Fruit fly (Drosophila melanogaster) whole organism, embryonic: ENCODE results near the gene Grip84.

ENCODE experiments used
- Atf6 ChIP-seq: fragments of 200-800 bp; sonication (Bioruptor generic); IDR thresholded peaks from 2 replicates; pipeline ENCODE4 v1.3.6; 2022; ENCODE audit warnings: missing biosample characterization, missing genetic modification characterization
- B-H2 ChIP-seq: fragments of 200-800 bp; sonication (Bioruptor generic); optimal IDR thresholded peaks from 2 replicates; lab custom pipeline; 2018; ENCODE audit warnings: missing biosample characterization, mild to moderate bottlenecking, missing genetic modification characterization
- CG11247 ChIP-seq: fragments of 200-800 bp; sonication (Bioruptor generic); IDR thresholded peaks from 2 replicates; pipeline ENCODE4 v1.3.6; 2022; ENCODE audit warnings: missing biosample characterization, missing genetic modification characterization
- CG15514 ChIP-seq: fragments of 200-800 bp; sonication (Bioruptor generic); optimal IDR thresholded peaks from 3 replicates; lab custom pipeline; 2017; ENCODE audit warnings: missing biosample characterization, missing genetic modification characterization, mild to moderate bottlenecking, moderate library complexity, missing genetic modification reagents
- CG15601 ChIP-seq: fragments of 200-800 bp; sonication (Bioruptor generic); optimal IDR thresholded peaks from 3 replicates; lab custom pipeline; 2019; ENCODE audit warnings: missing biosample characterization, mild to moderate bottlenecking, missing genetic modification characterization, moderate library complexity
- CG17385 ChIP-seq: fragments of 200-800 bp; sonication (Bioruptor generic); optimal IDR thresholded peaks from 3 replicates; lab custom pipeline; 2018; ENCODE audit warnings: missing biosample characterization, mild to moderate bottlenecking, missing genetic modification characterization
- CG18011 ChIP-seq: fragments of 200-800 bp; sonication (Bioruptor generic); optimal IDR thresholded peaks from 2 replicates; lab custom pipeline; 2017; ENCODE audit warnings: missing biosample characterization, missing genetic modification characterization, mild to moderate bottlenecking, moderate library complexity, missing genotype
- CG18599 ChIP-seq: fragments of 200-800 bp; sonication (Bioruptor generic); optimal IDR thresholded peaks from 3 replicates; lab custom pipeline; 2017; ENCODE audit warnings: missing biosample characterization, missing genetic modification characterization, mild to moderate bottlenecking, moderate library complexity, missing genetic modification reagents
- CG2678 ChIP-seq: fragments of 200-800 bp; sonication (Bioruptor generic); optimal IDR thresholded peaks from 3 replicates; lab custom pipeline; 2019; ENCODE audit warnings: missing biosample characterization, mild to moderate bottlenecking, missing genetic modification characterization, moderate library complexity
- CG6175 ChIP-seq: fragments of 200-800 bp; sonication (Bioruptor generic); IDR thresholded peaks from 3 replicates; pipeline ENCODE4 v1.3.6; 2022; ENCODE audit warnings: missing biosample characterization, missing genetic modification characterization
- CG6254 ChIP-seq: fragments of 200-800 bp; sonication (Bioruptor generic); optimal IDR thresholded peaks from 3 replicates; lab custom pipeline; 2017; ENCODE audit warnings: mild to moderate bottlenecking, missing biosample characterization, missing genetic modification reagents, missing genetic modification characterization
- CG6272 ChIP-seq: fragments of 200-800 bp; sonication (Bioruptor generic); IDR thresholded peaks from 2 replicates; pipeline ENCODE4 v1.3.6; 2022; ENCODE audit warnings: missing biosample characterization, missing genetic modification characterization
- CG6689 ChIP-seq: fragments of 200-800 bp; sonication (Bioruptor generic); IDR thresholded peaks from 2 replicates; pipeline ENCODE4 v1.3.6; 2022; ENCODE audit warnings: missing biosample characterization, missing genetic modification characterization
- CG8281 ChIP-seq: fragments of 200-800 bp; sonication (Bioruptor generic); optimal IDR thresholded peaks from 2 replicates; lab custom pipeline; 2018; ENCODE audit warnings: missing biosample characterization, mild to moderate bottlenecking, missing genetic modification characterization, moderate library complexity
- Camta ChIP-seq: fragments of 200-800 bp; sonication (Bioruptor generic); optimal IDR thresholded peaks from 2 replicates; lab custom pipeline; 2016; ENCODE audit warnings: missing biosample characterization, missing genetic modification characterization
- CkIIα-i1 ChIP-seq: fragments of 200-800 bp; sonication (Bioruptor generic); IDR thresholded peaks from 2 replicates; pipeline ENCODE4 v1.3.6; 2022; ENCODE audit warnings: missing biosample characterization, missing genetic modification characterization
- Deaf1 ChIP-seq: fragments of 200-800 bp; optimal IDR thresholded peaks from 3 replicates; lab custom pipeline; 2019; ENCODE audit warnings: missing biosample characterization, mild to moderate bottlenecking, missing genetic modification characterization, moderate library complexity
- Doc3 ChIP-seq: fragments of 200-800 bp; sonication (Bioruptor generic); IDR thresholded peaks from 3 replicates; pipeline ENCODE4 v1.3.6; 2022; ENCODE audit warnings: missing biosample characterization, missing genetic modification characterization; ENCODE audit not compliant: partially characterized antibody
- Eip74EF ChIP-seq, 2 experiments: fragments of 200-800 bp in 1 of 2; fragments of >200 bp in 1 of 2; sonication (Bioruptor generic) in 1 of 2; optimal IDR thresholded peaks; 2 replicates each; lab custom pipeline; 2017 to 2019; ENCODE audit warnings: missing biosample characterization in 2 of 2, missing genetic modification characterization in 2 of 2, mild to moderate bottlenecking in 1 of 2, moderate library complexity in 1 of 2
- HLH54F ChIP-seq: fragments of 200-800 bp; sonication (Bioruptor generic); optimal IDR thresholded peaks from 3 replicates; lab custom pipeline; 2016; ENCODE audit warnings: missing biosample characterization, missing genetic modification characterization
- HLHmδ ChIP-seq: fragments of 200-800 bp; sonication (Bioruptor generic); optimal IDR thresholded peaks from 2 replicates; lab custom pipeline; 2018; ENCODE audit warnings: missing biosample characterization, mild to moderate bottlenecking, missing genetic modification characterization, moderate library complexity
- Lhr ChIP-seq: fragments of 200-800 bp; sonication (Bioruptor generic); optimal IDR thresholded peaks from 3 replicates; lab custom pipeline; 2017; ENCODE audit warnings: mild to moderate bottlenecking, missing biosample characterization, missing genetic modification reagents, missing genetic modification characterization
- Lpt ChIP-seq: fragments of >200 bp; optimal IDR thresholded peaks from 2 replicates; lab custom pipeline; 2018; ENCODE audit warnings: missing biosample characterization, missing genetic modification characterization
- MTF-1 ChIP-seq: fragments of 200-800 bp; sonication (Bioruptor generic); optimal IDR thresholded peaks from 2 replicates; lab custom pipeline; 2018; ENCODE audit warnings: missing biosample characterization, mild to moderate bottlenecking, missing genetic modification characterization, borderline replicate concordance
- Meics ChIP-seq: fragments of 200-800 bp; sonication (Bioruptor generic); optimal IDR thresholded peaks from 2 replicates; lab custom pipeline; 2017; ENCODE audit warnings: missing biosample characterization, mild to moderate bottlenecking, missing genetic modification characterization
- NC2α ChIP-seq: fragments of 200-800 bp; sonication (Bioruptor generic); optimal IDR thresholded peaks from 2 replicates; lab custom pipeline; 2016; ENCODE audit warnings: missing biosample characterization, missing genetic modification characterization
- Nf-YB ChIP-seq: fragments of 200-800 bp; sonication (Bioruptor generic); optimal IDR thresholded peaks from 3 replicates; lab custom pipeline; 2019; ENCODE audit warnings: missing biosample characterization, mild to moderate bottlenecking, missing genetic modification characterization, moderate library complexity
- Oli ChIP-seq: fragments of 200-800 bp; sonication (Bioruptor generic); optimal IDR thresholded peaks from 2 replicates; lab custom pipeline; 2018; ENCODE audit warnings: missing biosample characterization, mild to moderate bottlenecking, missing genetic modification characterization, moderate library complexity
- Side ChIP-seq: fragments of 200-800 bp; sonication (Bioruptor generic); optimal IDR thresholded peaks from 2 replicates; lab custom pipeline; 2016; ENCODE audit warnings: missing biosample characterization, missing genetic modification characterization
- Spps ChIP-seq: fragments of 200-800 bp; sonication (Bioruptor generic); optimal IDR thresholded peaks from 2 replicates; lab custom pipeline; 2018; ENCODE audit warnings: missing biosample characterization, mild to moderate bottlenecking, missing genetic modification characterization
- Taf1 ChIP-seq: fragments of 200-800 bp; sonication (Bioruptor generic); IDR thresholded peaks from 2 replicates; pipeline ENCODE4 v1.3.6; 2022; ENCODE audit warnings: missing biosample characterization, missing genetic modification characterization
- Xrp1 ChIP-seq: fragments of 200-800 bp; sonication (Bioruptor generic); IDR thresholded peaks from 2 replicates; pipeline ENCODE4 v1.3.6; 2022; ENCODE audit warnings: missing biosample characterization, missing genetic modification characterization
- ash1 ChIP-seq: fragments of 200-800 bp; sonication (Bioruptor generic); optimal IDR thresholded peaks from 2 replicates; lab custom pipeline; 2018; ENCODE audit warnings: missing biosample characterization, mild to moderate bottlenecking, missing genetic modification characterization
- bowl ChIP-seq: fragments of 200-800 bp; sonication (Bioruptor generic); IDR thresholded peaks from 2 replicates; pipeline ENCODE4 v1.3.6; 2022; ENCODE audit warnings: missing biosample characterization, missing genetic modification characterization
- esg ChIP-seq: fragments of 200-800 bp; sonication (Bioruptor generic); conservative IDR thresholded peaks from 2 replicates; pipeline ENCODE4 v1.3.6; 2022; ENCODE audit warnings: missing biosample characterization, missing genetic modification characterization
- fd3F ChIP-seq: fragments of 200-800 bp; sonication (Bioruptor generic); optimal IDR thresholded peaks from 2 replicates; lab custom pipeline; 2018; ENCODE audit warnings: missing biosample characterization, mild to moderate bottlenecking, missing genetic modification characterization, moderate library complexity
- ftz-f1 ChIP-seq: fragments of 200-800 bp; sonication (Bioruptor generic); optimal IDR thresholded peaks from 2 replicates; lab custom pipeline; 2016; ENCODE audit warnings: missing biosample characterization, missing genetic modification characterization
- grau ChIP-seq: fragments of 200-800 bp; optimal IDR thresholded peaks from 3 replicates; lab custom pipeline; 2019; ENCODE audit warnings: missing biosample characterization, mild to moderate bottlenecking, missing genetic modification characterization, moderate library complexity
- hb ChIP-seq: fragments of 200-800 bp; sonication (Bioruptor generic); IDR thresholded peaks from 3 replicates; pipeline ENCODE4 v1.3.6; 2022; ENCODE audit warnings: missing biosample characterization, missing genetic modification characterization; ENCODE audit not compliant: partially characterized antibody
- insv ChIP-seq, 2 experiments: fragments of 200-800 bp; sonication (Bioruptor generic); optimal IDR thresholded peaks; 3 replicates each; lab custom pipeline; 2016 to 2018; ENCODE audit warnings: missing biosample characterization in 2 of 2, missing genetic modification characterization in 2 of 2
- jing ChIP-seq: fragments of 200-800 bp; sonication (Bioruptor generic); optimal IDR thresholded peaks from 2 replicates; lab custom pipeline; 2018; ENCODE audit warnings: missing biosample characterization, mild to moderate bottlenecking, missing genetic modification characterization
- mld ChIP-seq: fragments of 200-800 bp; sonication (Bioruptor generic); IDR thresholded peaks from 3 replicates; pipeline ENCODE4 v1.3.6; 2022; ENCODE audit warnings: missing biosample characterization, missing genetic modification characterization; ENCODE audit not compliant: partially characterized antibody
- onecut ChIP-seq: fragments of 200-800 bp; sonication (Bioruptor generic); IDR thresholded peaks from 2 replicates; pipeline ENCODE4 v1.3.6; 2022; ENCODE audit warnings: missing biosample characterization, missing genetic modification characterization
- p53 ChIP-seq: fragments of 200-800 bp; sonication (Bioruptor generic); optimal IDR thresholded peaks from 2 replicates; lab custom pipeline; 2016; ENCODE audit warnings: missing biosample characterization, missing genetic modification characterization
- pho ChIP-seq: fragments of 200-800 bp; sonication (Bioruptor generic); optimal IDR thresholded peaks from 2 replicates; lab custom pipeline; 2016; ENCODE audit warnings: missing biosample characterization, missing genetic modification characterization
- pros ChIP-seq: fragments of 200-800 bp; sonication (Bioruptor generic); optimal IDR thresholded peaks from 3 replicates; lab custom pipeline; 2019; ENCODE audit warnings: missing biosample characterization, mild to moderate bottlenecking, missing genetic modification characterization, moderate library complexity
- repo ChIP-seq: fragments of 200-800 bp; sonication (Bioruptor generic); optimal IDR thresholded peaks from 2 replicates; lab custom pipeline; 2016; ENCODE audit warnings: missing biosample characterization, missing genetic modification characterization
- sisA ChIP-seq: fragments of 200-800 bp; sonication (Bioruptor generic); IDR thresholded peaks from 2 replicates; pipeline ENCODE4 v1.3.6; 2022; ENCODE audit warnings: missing biosample characterization, missing genetic modification characterization
- slou ChIP-seq: fragments of 200-800 bp; sonication (Bioruptor generic); optimal IDR thresholded peaks from 3 replicates; lab custom pipeline; 2016; ENCODE audit warnings: missing biosample characterization, missing genetic modification characterization
- ttk ChIP-seq: fragments of 200-800 bp; sonication (Bioruptor generic); IDR thresholded peaks from 2 replicates; pipeline ENCODE4 v2.1.2; 2022; ENCODE audit warnings: missing biosample characterization, missing genetic modification characterization

Grip84 gene

dm6 chrX:19608042-19608609, 42.6 kb upstream of the Grip84 start (continued):
- peak; percentile 32 for TF ChIP-seq CG18599 (GFP tag; lab: Kevin White, UChicago)
- TF ChIP-seq CkIIα-i1 (GFP tag; lab: Robert Waterston, UW) = no peak
- no peak for TF ChIP-seq CG18011
- no peak for TF ChIP-seq Eip74EF (GFP tag; optimal IDR thresholded peaks at IDR 0.05; lab: Kevin White, UChicago)
- no peak for TF ChIP-seq insv (GFP tag; optimal IDR thresholded peaks at IDR 0.05; lab: Kevin White, UChicago)
- no peak for TF ChIP-seq fd3F (GFP tag; lab: Kevin White, UChicago)
- TF ChIP-seq repo (GFP tag; lab: Kevin White, UChicago) = no peak
- TF ChIP-seq Taf1 (GFP tag; lab: Robert Waterston, UW) = no peak
- TF ChIP-seq ttk (GFP tag; lab: Robert Waterston, UW) = no peak
- no peak for TF ChIP-seq ash1 (GFP tag; lab: Kevin White, UChicago)
- TF ChIP-seq pho (GFP tag; lab: Kevin White, UChicago) = no peak
- no peak for TF ChIP-seq Atf6 (GFP tag; lab: Robert Waterston, UW)
- peak; percentile 42; the same call in 1 of the 3 replicates for TF ChIP-seq Doc3
- no peak for TF ChIP-seq slou (GFP tag; lab: Kevin White, UChicago)
- TF ChIP-seq CG17385 (GFP tag; lab: Kevin White, UChicago) = no peak
- TF ChIP-seq onecut = peak; percentile 20; the same call in 1 of the 2 replicates
- TF ChIP-seq ftz-f1 = peak; percentile 83
- peak; percentile 17; the same call in 1 of the 2 replicates for TF ChIP-seq Xrp1 (GFP tag; lab: Robert Waterston, UW)
- peak; percentile 26 for TF ChIP-seq pros (GFP tag; lab: Kevin White, UChicago)
- no peak for TF ChIP-seq Camta (GFP tag; lab: Kevin White, UChicago)
- TF ChIP-seq bowl (GFP tag; lab: Robert Waterston, UW) = no peak
- no peak for TF ChIP-seq Meics (GFP tag; lab: Kevin White, UChicago)
- no peak for TF ChIP-seq CG6254 (GFP tag; lab: Kevin White, UChicago)
- TF ChIP-seq B-H2 = no peak
- no peak for TF ChIP-seq NC2α (GFP tag; lab: Kevin White, UChicago)
- no peak for TF ChIP-seq CG11247 (GFP tag; lab: Robert Waterston, UW)
- TF ChIP-seq MTF-1 (GFP tag; lab: Kevin White, UChicago) = no peak
- no peak for TF ChIP-seq Oli (tag; lab: Kevin White, UChicago)
- no peak for TF ChIP-seq HLHmδ
- no peak for TF ChIP-seq jing (GFP tag; lab: Kevin White, UChicago)
- TF ChIP-seq Side (GFP tag; lab: Kevin White, UChicago) = no peak
- TF ChIP-seq CG6272 (GFP tag; lab: Robert Waterston, UW) = no peak
- TF ChIP-seq HLH54F (GFP tag; lab: Kevin White, UChicago) = no peak
- no peak for TF ChIP-seq Nf-YB (GFP tag; lab: Kevin White, UChicago)
- no peak for TF ChIP-seq Spps (tag; lab: Kevin White, UChicago)
- no peak for TF ChIP-seq Lhr (GFP tag; lab: Kevin White, UChicago)
- no peak for TF ChIP-seq grau (tag; lab: Kevin White, UChicago)
- TF ChIP-seq hb (GFP tag; lab: Robert Waterston, UW) = no peak
- TF ChIP-seq CG6689 (GFP tag; lab: Robert Waterston, UW) = no peak
- peak; percentile 23 for TF ChIP-seq CG15514 (GFP tag; lab: Kevin White, UChicago)
- TF ChIP-seq esg (GFP tag; lab: Robert Waterston, UW) = no peak
- no peak for TF ChIP-seq mld (GFP tag; lab: Robert Waterston, UW)
- TF ChIP-seq Lpt = no peak
- peak; percentile 56 for TF ChIP-seq CG15601 (tag; lab: Kevin White, UChicago)
- TF ChIP-seq CG2678 (tag; lab: Kevin White, UChicago) = peak; percentile 20
- TF ChIP-seq sisA (GFP tag; lab: Robert Waterston, UW) = no peak
- no peak for TF ChIP-seq CG8281 (tag; lab: Kevin White, UChicago)
- TF ChIP-seq Deaf1 (tag; lab: Kevin White, UChicago) = no peak
- no peak for TF ChIP-seq CG6175 (GFP tag; lab: Robert Waterston, UW)
- peak; percentile 30 for TF ChIP-seq p53 (GFP tag; lab: Kevin White, UChicago)
